Fruit fly (Drosophila melanogaster): Measurements from ENCODE around the gene Taf9.
A peak's percentile ranks its signal among the peaks of the same experiment; 100 is the strongest.

Taf9 gene

dm6 chrX:17880269-17880889, 38.4 kb downstream of the Taf9 start (continued):
- TF ChIP-seq CG11696 (GFP tag; IDR thresholded peaks at IDR 0.05) (peak; percentile 76), Dad (GFP tag; optimal IDR thresholded peaks at IDR 0.05) (peak; percentile 96), Sin3A (optimal IDR thresholded peaks at IDR 0.05) (no peak), bsh (GFP tag; optimal IDR thresholded peaks at IDR 0.05) (peak; percentile 56 to 97), CG32767 (GFP tag; IDR thresholded peaks at IDR 0.05) (peak; percentile 92), Doc2 (GFP tag; IDR thresholded peaks at IDR 0.05) (peak; percentile 70; the same call in 1 of the 2 replicates), CG12071 (GFP tag; optimal IDR thresholded peaks at IDR 0.05) (peak; percentile 95), CG34422 (GFP tag; IDR thresholded peaks at IDR 0.05) (peak; percentile 96), CG17829 (tag; optimal IDR thresholded peaks at IDR 0.05) (peak; percentile 94), psq (GFP tag; optimal IDR thresholded peaks at IDR 0.05) (peak; percentile 72), lmd (GFP tag; IDR thresholded peaks at IDR 0.05) (peak; percentile 96), odd (GFP tag; optimal IDR thresholded peaks at IDR 0.05) (peak; percentile 86), CG15479 (GFP tag; optimal IDR thresholded peaks at IDR 0.05) (no peak), pita (GFP tag; optimal IDR thresholded peaks at IDR 0.05) (no peak)

- TF ChIP-seq CG7839 (tag; optimal IDR thresholded peaks at IDR 0.05) (peak; percentile 69), crol (GFP tag; IDR thresholded peaks at IDR 0.05) (peak; percentile 82), pan (optimal IDR thresholded peaks at IDR 0.05) (no peak), pan (GFP tag; optimal IDR thresholded peaks at IDR 0.05 in 1 of 2, IDR thresholded peaks at IDR 0.05 in 1 of 2) (peak in 1 of 2 experiments; percentile 59), CG10654 (GFP tag; optimal IDR thresholded peaks at IDR 0.05) (peak; percentile 24), CG16815 (GFP tag; optimal IDR thresholded peaks at IDR 0.05) (peak; percentile 62), CG9932 (GFP tag; IDR thresholded peaks at IDR 0.05) (peak; percentile 82), CG32772 (GFP tag; IDR thresholded peaks at IDR 0.05) (peak; percentile 32; the same call in 1 of the 2 replicates), CG2678 (tag; optimal IDR thresholded peaks at IDR 0.05) (peak; percentile 73), Antp (GFP tag; optimal IDR thresholded peaks at IDR 0.05) (peak; percentile 68), Atf-2 (GFP tag; optimal IDR thresholded peaks at IDR 0.05) (peak; percentile 28), sens (GFP tag) (peak; percentile 55), nerfin-2 (GFP tag; IDR thresholded peaks at IDR 0.05; ENCODE audit: partially characterized antibody) (no peak), Vsx1 (GFP tag; optimal IDR thresholded peaks at IDR 0.05) (no peak), Mrtf (GFP tag; IDR thresholded peaks at IDR 0.05) (0 out of 3 replicates have a peak, but pooled peaks have one; percentile 48), CG2120 (GFP tag; optimal IDR thresholded peaks at IDR 0.05) (peak; percentile 76), dysf (GFP tag; IDR thresholded peaks at IDR 0.05) (peak; percentile 71; the same call in 2 of the 3 replicates), CG3995 (GFP tag; optimal IDR thresholded peaks at IDR 0.05) (peak; percentile 62), CG10274 (GFP tag; optimal IDR thresholded peaks at IDR 0.05) (peak; percentile 29), slbo (GFP tag; IDR thresholded peaks at IDR 0.05) (peak; percentile 81), Rx (GFP tag; IDR thresholded peaks at IDR 0.05) (peak; percentile 39; the same call in 1 of the 2 replicates), CG18619 (GFP tag; optimal IDR thresholded peaks at IDR 0.05) (peak; percentile 16), CG1647 (GFP tag; optimal IDR thresholded peaks at IDR 0.05) (peak; percentile 47), stc (GFP tag; IDR thresholded peaks at IDR 0.05) (peak; percentile 47; the same call in 1 of the 2 replicates), knrl (GFP tag; IDR thresholded peaks at IDR 0.05; ENCODE audit: partially characterized antibody) (no peak), onecut (GFP tag; IDR thresholded peaks at IDR 0.05) (0 out of 2 replicates have a peak, but pooled peaks have one; percentile 8), lmd (GFP tag; IDR thresholded peaks at IDR 0.05) (peak; percentile 71), CG9727 (GFP tag; optimal IDR thresholded peaks at IDR 0.05) (peak; percentile 36), CG12236 (GFP tag; optimal IDR thresholded peaks at IDR 0.05) (no peak), Dek (tag; optimal IDR thresholded peaks at IDR 0.05) (peak; percentile 20), Trl (optimal IDR thresholded peaks at IDR 0.05) (peak; percentile 19 to 32), Trl (GFP tag; optimal IDR thresholded peaks at IDR 0.05) (no peak), CG12391 (tag; optimal IDR thresholded peaks at IDR 0.05) (peak; percentile 29), Gsc (GFP tag; IDR thresholded peaks at IDR 0.05) (no peak), schlank (tag; optimal IDR thresholded peaks at IDR 0.05) (peak; percentile 68)
Measured at dm6 chrX:17881138-17882121, 39.5 kb downstream of the Taf9 start.

Measured in whole organism, embryonic.